Fruit fly (Drosophila melanogaster) Kc167 (cell line): ENCODE measurements around the gene ERR.

Experiments used
- Myc ChIP-seq: fragments of >200 bp; optimal IDR thresholded peaks from 2 replicates; lab custom pipeline; 2017; ENCODE audit warnings: missing external identifiers
- h ChIP-seq: fragments of >200 bp; optimal IDR thresholded peaks from 3 replicates; lab custom pipeline; 2018; ENCODE audit warnings: missing external identifiers
- psq ChIP-seq: fragments of >200 bp; optimal IDR thresholded peaks from 2 replicates; lab custom pipeline; 2017; ENCODE audit warnings: missing external identifiers
- ttk ChIP-seq: sonication (Bioruptor generic); optimal IDR thresholded peaks from 2 replicates; lab custom pipeline; 2017; ENCODE audit warnings: missing external identifiers

dm6 chr3L:8189234-8189633 lies 2.8 kb upstream of the ERR start:
- TF ChIP-seq psq (lab: Kevin White, UChicago) (no peak), ttk (lab: Kevin White, UChicago) (no peak), Myc (lab: Kevin White, UChicago) (no peak), h (no peak)
